Worm (Caenorhabditis elegans) whole organism, early embryonic: ENCODE results near the gene zer-1.

ENCODE experiments used
- B0310.2 ChIP-seq: sonication (generic microtip); optimal IDR thresholded peaks from 2 replicates; lab custom pipeline; 2016; ENCODE audit warnings: mild to moderate bottlenecking, missing genetic modification characterization, missing compliant biosample characterization
- F13C5.2 ChIP-seq: sonication (generic microtip); optimal IDR thresholded peaks from 2 replicates; lab custom pipeline; 2017; ENCODE audit warnings: mild to moderate bottlenecking, missing genetic modification characterization, inconsistent platforms, missing compliant biosample characterization
- aly-1 ChIP-seq: sonication (generic microtip); optimal IDR thresholded peaks from 2 replicates; lab custom pipeline; 2016; ENCODE audit warnings: missing genetic modification characterization, missing compliant biosample characterization
- flt-1 ChIP-seq: fragments of 200-800 bp; sonication (Bioruptor generic); IDR thresholded peaks from 2 replicates; pipeline ENCODE4 v1.3.6; 2022; ENCODE audit warnings: missing genetic modification characterization, missing compliant biosample characterization
- hnd-1 ChIP-seq: sonication (generic microtip); optimal IDR thresholded peaks from 2 replicates; lab custom pipeline; 2016; ENCODE audit warnings: missing genetic modification characterization, missing compliant biosample characterization
- sea-1 ChIP-seq: fragments of 200-800 bp; sonication (Bioruptor generic); conservative IDR thresholded peaks from 2 replicates; pipeline ENCODE4 v1.3.6; 2022; ENCODE audit warnings: missing genetic modification characterization, missing compliant biosample characterization
- tbx-37 ChIP-seq: fragments of 200-800 bp; sonication (Bioruptor generic); conservative IDR thresholded peaks from 2 replicates; pipeline ENCODE4 v1.3.6; 2022; ENCODE audit warnings: missing genetic modification reagents, missing genetic modification characterization, missing compliant biosample characterization
- tra-4 ChIP-seq: sonication (generic microtip); optimal IDR thresholded peaks from 2 replicates; lab custom pipeline; 2017; ENCODE audit warnings: missing genetic modification characterization, missing compliant biosample characterization

ce11 chrIII:873432-873831, 13.2 kb downstream of the zer-1 start, which contains the start of gene clc-19:
- TF ChIP-seq hnd-1, result no peak
- no peak for TF ChIP-seq tbx-37 (GFP tag; lab: Robert Waterston, UW)
- TF ChIP-seq aly-1 (tag; lab: Kevin White, UChicago), result no peak
- TF ChIP-seq B0310.2 (tag; lab: Kevin White, UChicago), result no peak
- no peak for TF ChIP-seq tra-4 (tag; lab: Kevin White, UChicago)
- TF ChIP-seq sea-1 (GFP tag; lab: Robert Waterston, UW), result no peak
- no peak for TF ChIP-seq F13C5.2 (tag; lab: Kevin White, UChicago)
- no peak for TF ChIP-seq flt-1
